Fruit fly (Drosophila melanogaster) whole organism: ENCODE measurements around the gene Ugt37E1.

Experiments used
- CG8478 ChIP-seq: fragments of >200 bp; optimal IDR thresholded peaks from 2 replicates; lab custom pipeline; 2018; ENCODE audit warnings: inconsistent platforms
- Dll ChIP-seq: fragments of >200 bp; optimal IDR thresholded peaks from 2 replicates; lab custom pipeline; 2017
- EcR ChIP-seq, 2 experiments: fragments of >200 bp; optimal IDR thresholded peaks; 2 replicates each; lab custom pipeline; 2017; ENCODE audit warnings: missing biosample characterization in 2 of 2, missing genetic modification characterization in 2 of 2, missing genetic modification reagents in 2 of 2
- pan ChIP-seq: fragments of >200 bp; optimal IDR thresholded peaks from 2 replicates; lab custom pipeline; 2017
- psq ChIP-seq: fragments of >200 bp; optimal IDR thresholded peaks from 2 replicates; lab custom pipeline; 2017
- usp ChIP-seq: fragments of >200 bp; optimal IDR thresholded peaks from 2 replicates; lab custom pipeline; 2017; ENCODE audit warnings: missing biosample characterization, missing genetic modification characterization, mixed read lengths

The Ugt37E1 gene

dm6 chr2L:16789880-16790279 lies 6.5 kb upstream of the Ugt37E1 start:
- TF ChIP-seq Dll (lab: Kevin White, UChicago) (no peak), psq (lab: Kevin White, UChicago) (no peak), CG8478 (lab: Kevin White, UChicago) (no peak), EcR (GFP tag; optimal IDR thresholded peaks at IDR 0.05; lab: Kevin White, UChicago) (no peak), usp (GFP tag; lab: Kevin White, UChicago) (no peak), pan (lab: Kevin White, UChicago) (no peak)

DNA sequence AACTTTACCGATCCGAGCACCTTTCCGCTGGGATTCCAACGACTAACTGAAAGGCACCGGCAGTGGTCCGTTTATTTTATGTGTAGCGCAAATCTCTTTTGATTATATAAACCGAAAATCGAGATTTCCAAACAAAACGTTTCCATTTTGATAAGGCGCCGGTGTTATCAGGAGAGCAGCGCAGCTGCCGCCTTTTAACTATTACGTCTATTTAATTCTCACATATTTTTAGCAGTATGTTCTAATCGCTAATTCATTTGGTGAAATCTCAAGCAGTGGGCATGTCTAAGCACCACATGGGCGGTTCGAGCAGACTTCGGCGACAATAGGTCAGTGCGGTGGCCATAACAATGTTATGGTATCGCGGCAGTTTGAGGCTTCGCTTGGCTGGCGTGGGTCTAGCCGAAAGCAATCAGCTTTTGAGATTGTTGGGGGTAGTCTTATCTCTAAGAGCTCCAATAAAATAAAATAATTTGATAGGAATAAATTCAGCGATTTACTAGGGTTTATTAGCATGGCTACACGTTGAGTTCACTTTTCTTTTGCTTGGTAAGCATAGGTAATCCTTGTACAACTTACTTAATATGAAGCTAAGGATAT lies 5.6 kb upstream of the Ugt37E1 start, which contains the start of gene Cyt-b5-r:
Gene Cyt-b5-r (minus strand): TSS at position 51 of the 600 bp plus-strand sequence.
- TF ChIP-seq EcR (GFP tag; optimal IDR thresholded peaks at IDR 0.05; lab: Kevin White, UChicago) (no peak), CG8478 (lab: Kevin White, UChicago) (no peak)

DNA sequence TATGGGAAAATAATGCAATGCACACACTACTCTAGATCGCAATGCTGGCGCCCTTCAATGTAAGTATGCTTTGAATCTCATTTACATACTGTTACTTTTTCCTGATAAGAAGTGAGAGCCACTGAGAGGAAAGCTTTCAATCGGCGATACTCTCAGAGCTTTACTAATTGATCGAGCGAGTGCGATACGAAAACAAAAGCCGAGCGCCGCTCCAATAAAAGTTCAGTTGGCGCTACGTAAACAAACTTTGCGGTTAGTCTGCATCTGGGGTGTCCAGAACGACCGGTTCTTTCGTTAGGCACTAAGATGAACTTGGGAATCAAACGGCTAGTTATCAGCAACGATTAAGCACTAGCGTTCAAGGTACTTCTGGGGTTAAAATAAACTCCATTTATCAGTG lies 5.0 kb upstream of the Ugt37E1 start, which contains the start of gene CG17928:
Gene CG17928 (plus strand): TSS at position 224 of the 400 bp plus-strand sequence.
- no peak for TF ChIP-seq psq (lab: Kevin White, UChicago)
- no peak for TF ChIP-seq EcR (GFP tag; optimal IDR thresholded peaks at IDR 0.05; lab: Kevin White, UChicago)
- no peak for TF ChIP-seq pan (lab: Kevin White, UChicago)
- no peak for TF ChIP-seq CG8478 (lab: Kevin White, UChicago)
- no peak for TF ChIP-seq usp (GFP tag; lab: Kevin White, UChicago)
- TF ChIP-seq Dll (lab: Kevin White, UChicago): no peak

DNA sequence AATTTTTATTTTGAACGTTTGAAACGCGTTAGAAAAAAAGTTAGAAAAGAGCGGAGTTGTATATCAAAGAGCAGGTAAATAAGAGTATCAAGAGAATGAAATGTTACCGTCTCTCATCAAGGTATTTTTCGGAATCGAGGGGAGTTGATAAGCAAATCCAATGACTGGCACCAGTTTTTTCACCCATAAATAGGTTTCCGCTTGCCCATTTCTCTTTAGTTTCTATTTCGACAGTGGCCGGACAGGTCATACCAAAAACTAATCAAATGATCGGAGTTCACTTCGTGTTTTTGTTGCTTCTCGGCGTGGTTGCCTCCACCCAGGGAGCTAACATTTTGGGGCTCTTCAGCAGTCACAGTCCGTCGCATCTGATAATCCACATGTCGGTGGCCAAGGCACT lies 2.4 kb upstream of the Ugt37E1 start, which contains the start of gene Ugt37C2:
Gene Ugt37C2 (plus strand): TSS at position 242 of the 400 bp plus-strand sequence.
- TF ChIP-seq psq (lab: Kevin White, UChicago) (no peak), CG8478 (lab: Kevin White, UChicago) (no peak), pan (lab: Kevin White, UChicago) (no peak), usp (GFP tag; lab: Kevin White, UChicago) (no peak), EcR (GFP tag; optimal IDR thresholded peaks at IDR 0.05; lab: Kevin White, UChicago) (no peak), Dll (lab: Kevin White, UChicago) (no peak)

DNA sequence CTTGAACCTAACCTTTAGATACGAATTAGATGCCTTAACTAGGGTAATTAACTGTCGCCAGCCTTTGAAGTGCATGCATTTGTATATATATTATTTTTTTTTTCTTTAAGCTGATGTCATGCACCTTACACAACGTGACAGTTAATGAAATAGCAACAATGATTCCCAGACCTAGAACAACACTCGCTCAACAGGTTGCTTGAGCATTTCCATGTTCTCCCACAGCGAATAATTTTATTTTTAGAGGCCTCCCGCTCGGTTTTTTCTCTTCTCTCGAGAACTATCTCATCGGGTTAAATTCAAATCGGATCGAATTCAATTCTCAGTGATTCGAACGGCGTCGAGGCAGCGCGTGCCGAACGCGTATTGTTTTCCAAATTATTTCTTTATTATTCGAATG lies 2.3 kb downstream of the Ugt37E1 start, which contains the start of gene Ugt37D1:
Gene Ugt37D1 (plus strand): TSS at position 321 of the 400 bp plus-strand sequence.
- TF ChIP-seq psq (lab: Kevin White, UChicago) (no peak), usp (GFP tag; lab: Kevin White, UChicago) (no peak), CG8478 (lab: Kevin White, UChicago) (no peak)

- TF ChIP-seq EcR (GFP tag; optimal IDR thresholded peaks at IDR 0.05; lab: Kevin White, UChicago) (no peak), Dll (lab: Kevin White, UChicago) (no peak)
Observed at dm6 chr2L:16799496-16799895, 3.1 kb downstream of the Ugt37E1 start.

dm6 chr2L:16801578-16802152 lies 5.3 kb downstream of the Ugt37E1 start:
- TF ChIP-seq CG8478 (lab: Kevin White, UChicago) (no peak), psq (lab: Kevin White, UChicago) (no peak), EcR (GFP tag; optimal IDR thresholded peaks at IDR 0.05; lab: Kevin White, UChicago) (no peak), Dll (lab: Kevin White, UChicago) (no peak), pan (lab: Kevin White, UChicago) (no peak), usp (GFP tag; lab: Kevin White, UChicago) (no peak)

dm6 chr2L:16803638-16804037 lies 7.2 kb downstream of the Ugt37E1 start:
- TF ChIP-seq CG8478 (lab: Kevin White, UChicago): no peak
- no peak for TF ChIP-seq usp (GFP tag; lab: Kevin White, UChicago)
- TF ChIP-seq EcR (GFP tag; optimal IDR thresholded peaks at IDR 0.05; lab: Kevin White, UChicago): no peak
- TF ChIP-seq Dll (lab: Kevin White, UChicago): no peak
- no peak for TF ChIP-seq pan (lab: Kevin White, UChicago)
- TF ChIP-seq psq (lab: Kevin White, UChicago): no peak

- no peak for TF ChIP-seq psq (lab: Kevin White, UChicago)
- TF ChIP-seq usp (GFP tag; lab: Kevin White, UChicago): no peak
- no peak for TF ChIP-seq pan (lab: Kevin White, UChicago)
- no peak for TF ChIP-seq EcR (GFP tag; optimal IDR thresholded peaks at IDR 0.05; lab: Kevin White, UChicago)
- TF ChIP-seq CG8478 (lab: Kevin White, UChicago): no peak
- TF ChIP-seq Dll (lab: Kevin White, UChicago): no peak
Observed at dm6 chr2L:16804376-16804934, 8.1 kb downstream of the Ugt37E1 start, which contains the start of gene CG13272. CG13272 (plus strand) TSS chr2L:16804884.

DNA sequence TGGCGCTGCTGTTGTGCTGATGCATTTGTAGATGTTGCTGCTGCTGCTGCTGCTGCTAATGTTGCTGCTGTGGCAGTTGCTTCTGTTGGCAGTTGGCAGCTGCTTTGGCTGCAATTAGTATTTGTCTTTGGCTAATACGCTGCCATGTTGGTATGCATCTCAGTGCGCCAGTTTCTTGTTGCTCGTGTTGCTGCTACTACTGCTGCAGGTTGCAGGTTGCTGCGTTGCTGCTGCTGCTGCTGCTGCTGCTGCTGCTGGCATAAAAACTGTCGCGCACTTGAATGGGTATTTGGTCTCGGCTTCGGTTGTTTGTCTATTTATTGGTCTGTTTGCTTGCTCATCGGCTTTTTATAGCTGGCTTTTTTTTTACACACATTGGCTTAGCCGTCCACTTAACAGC lies 12.4 kb downstream of the Ugt37E1 start:
- TF ChIP-seq usp (GFP tag; lab: Kevin White, UChicago): no peak
- no peak for TF ChIP-seq psq (lab: Kevin White, UChicago)
- TF ChIP-seq EcR (GFP tag; optimal IDR thresholded peaks at IDR 0.05; lab: Kevin White, UChicago): no peak
- no peak for TF ChIP-seq pan (lab: Kevin White, UChicago)
- TF ChIP-seq Dll (lab: Kevin White, UChicago): no peak
- TF ChIP-seq CG8478 (lab: Kevin White, UChicago): no peak

DNA sequence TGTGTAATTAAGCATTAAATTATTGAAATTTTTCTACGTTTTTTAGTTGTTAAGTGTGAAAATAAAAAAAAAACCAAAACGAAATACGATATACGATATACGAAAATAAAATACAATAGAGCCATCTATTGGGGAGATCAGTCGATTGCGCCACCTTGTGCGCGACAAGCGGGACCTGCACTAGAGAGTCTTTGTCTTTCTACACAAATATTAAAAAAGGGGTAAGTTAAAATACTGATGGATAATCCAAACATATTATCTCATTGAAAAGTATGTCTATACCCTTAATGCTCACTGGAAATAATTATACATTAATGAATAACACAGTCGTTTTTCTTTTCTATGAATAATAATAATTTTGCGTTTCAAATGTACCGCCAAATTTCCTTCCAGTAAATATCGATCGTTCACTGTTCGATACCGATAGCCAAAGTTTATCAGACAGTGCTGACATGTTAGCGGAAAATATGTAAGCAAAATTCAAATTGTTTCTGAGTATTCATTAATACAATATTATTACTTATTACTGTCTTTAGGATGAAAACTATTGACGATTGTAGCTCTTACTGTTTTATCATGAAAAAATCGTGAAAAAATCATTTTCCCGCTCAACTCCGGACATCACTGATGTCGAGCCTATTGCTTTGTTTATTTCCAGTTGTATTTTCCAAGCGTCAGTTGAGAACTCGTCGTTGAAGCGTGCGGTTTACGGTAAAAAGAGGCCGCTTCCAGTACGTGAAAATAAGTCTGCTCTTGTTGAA lies 19.8 kb downstream of the Ugt37E1 start, which contains the start of gene mdy:
Gene mdy (plus strand): TSS at position 672 of the 761 bp plus-strand sequence.
- no peak for TF ChIP-seq CG8478 (lab: Kevin White, UChicago)
